Worm (Caenorhabditis elegans): ENCODE measurements around the gene C03A3.2.

Gene C03A3.2

DNA sequence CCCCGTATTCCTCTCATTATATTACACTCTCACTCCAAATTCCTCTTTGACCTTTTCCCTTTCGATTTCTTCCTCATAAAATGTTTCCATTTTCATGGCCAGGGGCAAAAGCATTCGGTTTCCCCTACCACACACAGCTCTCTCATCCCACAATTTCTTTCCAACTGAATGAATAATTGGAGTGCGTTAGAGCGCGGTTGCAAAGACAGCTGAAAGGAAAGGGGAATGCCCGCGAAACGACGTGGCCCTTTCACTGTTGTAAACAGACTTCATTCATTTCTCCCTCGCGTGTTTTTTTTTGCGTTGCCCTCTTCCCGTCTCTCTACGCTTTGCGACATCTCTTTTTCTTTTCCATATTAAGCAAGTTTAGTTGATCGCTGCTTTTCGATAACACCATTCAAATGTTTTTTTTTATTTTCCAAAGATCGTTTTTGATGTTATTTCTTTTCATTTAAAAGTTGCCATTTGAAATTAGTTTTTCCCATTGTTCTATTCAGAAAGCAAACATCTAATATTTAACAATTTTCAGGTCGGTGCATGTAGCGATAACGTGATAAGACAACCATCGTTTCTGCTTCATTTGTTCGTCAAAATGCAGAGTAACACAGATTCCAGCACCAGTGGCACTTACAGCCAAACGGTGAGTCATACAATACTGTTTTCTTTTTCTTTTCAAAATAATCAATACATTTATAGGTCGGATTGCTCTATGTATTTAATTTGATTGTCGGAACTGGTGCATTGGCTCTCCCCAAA lies at the start of gene C03A3.2:
TSS of gene C03A3.2 (plus strand) at position 530 of the 756 bp plus-strand sequence.
- TF ChIP-seq flt-1 (GFP tag; IDR thresholded peaks at IDR 0.05), result peak; percentile 70; the same call in 1 of the 2 replicates
- peak; percentile 29 for TF ChIP-seq cog-1 (tag; optimal IDR thresholded peaks at IDR 0.05)
- no peak for TF ChIP-seq ref-1 (GFP tag; conservative IDR thresholded peaks at IDR 0.05)
- TF ChIP-seq ztf-23 (GFP tag; IDR thresholded peaks at IDR 0.05), result peak; percentile 70
- no peak for TF ChIP-seq tab-1 (GFP tag; IDR thresholded peaks at IDR 0.05)
- no peak for TF ChIP-seq ztf-29 (GFP tag; IDR thresholded peaks at IDR 0.05)
- TF ChIP-seq med-1 (GFP tag; optimal IDR thresholded peaks at IDR 0.05; ENCODE audit: insufficient read depth), result no peak

DNA sequence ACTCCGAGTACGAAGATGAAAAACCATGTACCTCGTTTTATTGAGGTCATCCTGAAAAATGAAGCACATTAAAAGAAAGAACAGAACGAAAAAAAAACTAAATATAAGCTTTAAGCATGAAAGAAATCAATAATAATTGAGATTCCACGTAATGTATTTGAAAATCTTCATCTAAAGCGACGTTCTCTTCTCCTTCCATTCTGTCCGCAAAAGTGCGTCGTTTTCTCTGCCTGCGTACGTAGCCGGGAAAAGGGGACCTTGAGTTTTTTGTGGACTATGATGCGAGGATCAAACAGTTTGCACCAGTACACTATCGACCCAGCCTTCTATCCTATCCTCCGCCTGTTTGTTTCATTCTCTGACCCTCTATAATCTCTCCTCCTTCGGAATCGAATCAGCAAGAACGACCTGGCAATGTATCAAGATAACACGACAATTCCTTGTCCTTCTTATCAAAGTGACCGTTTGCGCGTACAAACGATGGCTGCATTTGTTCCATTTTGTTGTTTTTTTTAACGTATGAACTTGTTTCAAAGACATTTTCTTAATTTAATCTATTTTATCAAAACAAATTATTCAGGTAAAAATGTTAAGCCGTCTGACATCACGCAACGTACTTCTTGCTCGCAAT lies 47.1 kb upstream of the C03A3.2 start, which contains the start of the genes C34F6.7 and idh-2:
TSS of gene C34F6.7 (minus strand) at position 51 of the 631 bp plus-strand sequence.
TSS of gene idh-2 (plus strand) at position 581 of the 631 bp plus-strand sequence.
- TF ChIP-seq ztf-23 (GFP tag; IDR thresholded peaks at IDR 0.05) (no peak), flt-1 (GFP tag; IDR thresholded peaks at IDR 0.05) (no peak), ztf-29 (GFP tag; IDR thresholded peaks at IDR 0.05) (no peak), ref-1 (GFP tag; conservative IDR thresholded peaks at IDR 0.05) (no peak), klf-2 (GFP tag; conservative IDR thresholded peaks at IDR 0.05) (no peak), med-1 (GFP tag; optimal IDR thresholded peaks at IDR 0.05; ENCODE audit: insufficient read depth) (no peak), tab-1 (GFP tag; IDR thresholded peaks at IDR 0.05) (no peak), cog-1 (tag; optimal IDR thresholded peaks at IDR 0.05) (no peak), T22C8.4 (GFP tag; IDR thresholded peaks at IDR 0.05) (no peak)

DNA sequence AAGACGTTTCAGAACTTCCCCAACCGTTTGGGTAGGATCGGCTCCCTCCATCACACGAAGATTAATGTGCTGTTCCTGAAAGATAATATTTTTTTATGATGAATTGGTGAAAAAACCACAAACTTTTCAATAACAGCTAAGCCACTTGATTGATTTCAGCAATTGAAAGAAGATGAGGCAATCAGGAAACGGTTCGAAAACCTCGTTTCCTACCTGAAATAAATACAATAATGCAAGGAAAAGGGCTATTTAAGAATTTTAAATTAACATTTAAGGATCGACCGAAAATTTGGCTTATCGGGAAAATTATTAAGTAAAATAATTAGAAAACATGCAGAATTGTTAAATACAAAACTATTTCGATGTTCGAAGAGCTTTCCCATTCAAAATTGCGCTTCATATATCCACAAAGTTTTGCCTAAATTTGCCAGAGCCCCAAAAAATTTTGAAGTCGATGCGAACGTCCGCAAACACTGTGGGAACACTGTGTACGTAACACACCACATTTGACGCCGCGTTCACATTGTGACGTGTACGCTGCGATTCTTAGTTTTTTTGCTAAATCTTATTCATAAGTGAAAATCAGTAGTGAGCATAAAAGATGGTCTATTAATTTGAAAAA lies 39.9 kb upstream of the C03A3.2 start, which contains the start of gene C34F6.9:
TSS of gene C34F6.9 (minus strand) at position 51 of the 622 bp plus-strand sequence.
- TF ChIP-seq ztf-23 (GFP tag; IDR thresholded peaks at IDR 0.05) (no peak), klf-2 (GFP tag; conservative IDR thresholded peaks at IDR 0.05) (no peak), tab-1 (GFP tag; IDR thresholded peaks at IDR 0.05) (no peak), ref-1 (GFP tag; conservative IDR thresholded peaks at IDR 0.05) (no peak), ztf-29 (GFP tag; IDR thresholded peaks at IDR 0.05) (no peak), flt-1 (GFP tag; IDR thresholded peaks at IDR 0.05) (no peak), med-1 (GFP tag; optimal IDR thresholded peaks at IDR 0.05; ENCODE audit: insufficient read depth) (no peak), T22C8.4 (GFP tag; IDR thresholded peaks at IDR 0.05) (no peak), cog-1 (tag; optimal IDR thresholded peaks at IDR 0.05) (no peak)

DNA sequence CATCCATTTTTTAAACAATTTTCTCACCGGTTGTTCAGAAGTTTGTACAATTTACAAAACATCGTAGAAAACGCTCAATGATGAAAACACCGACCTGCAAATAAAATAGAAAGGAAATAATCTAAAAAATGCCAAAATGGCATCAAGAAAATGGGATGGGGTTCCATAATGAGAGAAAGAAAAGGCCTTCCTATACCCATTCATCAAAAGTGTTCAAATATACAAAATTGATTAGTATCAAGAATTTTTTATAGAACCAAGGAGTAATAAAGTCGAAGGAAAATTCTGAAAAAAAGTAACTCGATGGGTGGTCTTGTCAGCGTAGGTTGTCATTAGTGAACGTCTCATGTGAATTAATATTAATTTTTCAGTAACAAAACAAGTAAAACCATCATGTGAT lies 36.1 kb upstream of the C03A3.2 start, which contains the start of gene C34F6.12:
TSS of gene C34F6.12 (minus strand) at position 101 of the 400 bp plus-strand sequence.
- TF ChIP-seq med-1 (GFP tag; optimal IDR thresholded peaks at IDR 0.05; ENCODE audit: insufficient read depth) (no peak), flt-1 (GFP tag; IDR thresholded peaks at IDR 0.05) (no peak), klf-2 (GFP tag; conservative IDR thresholded peaks at IDR 0.05) (no peak), T22C8.4 (GFP tag; IDR thresholded peaks at IDR 0.05) (no peak), ztf-29 (GFP tag; IDR thresholded peaks at IDR 0.05) (no peak), ref-1 (GFP tag; conservative IDR thresholded peaks at IDR 0.05) (no peak), tab-1 (GFP tag; IDR thresholded peaks at IDR 0.05) (no peak), cog-1 (tag; optimal IDR thresholded peaks at IDR 0.05) (no peak), ztf-23 (GFP tag; IDR thresholded peaks at IDR 0.05) (no peak)

DNA sequence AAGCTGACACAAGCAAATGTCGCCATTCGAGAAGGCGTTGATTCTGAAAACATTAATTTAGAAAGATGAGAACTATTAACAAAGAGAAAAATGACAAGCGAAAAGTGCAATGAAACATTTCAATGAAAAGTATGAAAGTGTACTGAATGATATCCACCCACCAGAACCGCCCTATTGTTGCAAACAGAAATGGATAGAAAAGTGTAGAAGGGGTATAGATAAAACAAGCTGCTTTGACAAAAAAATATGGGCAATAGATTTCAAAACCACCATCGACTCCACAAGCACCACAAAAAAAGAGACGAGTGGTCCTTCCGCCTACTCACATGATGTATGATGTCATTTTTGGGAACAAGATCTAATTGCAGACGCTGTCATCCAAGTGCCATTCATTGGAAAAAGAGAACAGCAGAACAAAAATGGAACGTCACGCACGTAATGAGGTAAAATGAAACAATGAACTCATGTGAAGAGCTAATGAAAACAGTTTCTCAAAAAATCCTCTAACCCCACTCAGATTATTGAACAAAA lies 22.0 kb upstream of the C03A3.2 start, which contains the start of gene C34F6.10:
TSS of gene C34F6.10 (minus strand) at position 51 of the 531 bp plus-strand sequence.
- no peak for TF ChIP-seq cog-1 (tag; optimal IDR thresholded peaks at IDR 0.05)
- no peak for TF ChIP-seq klf-2 (GFP tag; conservative IDR thresholded peaks at IDR 0.05)
- TF ChIP-seq flt-1 (GFP tag; IDR thresholded peaks at IDR 0.05), result no peak
- TF ChIP-seq T22C8.4 (GFP tag; IDR thresholded peaks at IDR 0.05), result no peak
- no peak for TF ChIP-seq ztf-29 (GFP tag; IDR thresholded peaks at IDR 0.05)
- TF ChIP-seq ztf-23 (GFP tag; IDR thresholded peaks at IDR 0.05), result no peak

DNA sequence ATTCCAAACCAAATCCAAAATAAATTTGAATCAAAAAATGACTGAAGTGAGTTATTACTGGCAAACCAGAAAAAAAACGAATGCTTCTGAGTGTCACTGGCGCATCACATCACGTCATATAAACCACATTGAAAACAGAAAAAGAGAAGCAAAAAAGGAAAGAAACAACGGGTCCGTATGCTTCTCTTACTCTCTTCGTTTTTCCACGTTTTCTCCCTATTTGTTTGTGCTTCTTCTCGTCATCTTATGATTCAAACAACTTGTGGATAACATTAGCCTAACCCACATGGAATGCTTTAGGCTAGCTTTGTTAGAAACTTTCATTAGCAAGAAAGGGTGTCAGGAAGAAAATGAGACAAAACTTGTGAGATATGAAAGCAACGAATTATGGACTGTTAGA lies 21.2 kb upstream of the C03A3.2 start:
- TF ChIP-seq ztf-23 (GFP tag; IDR thresholded peaks at IDR 0.05) (no peak), med-1 (GFP tag; optimal IDR thresholded peaks at IDR 0.05; ENCODE audit: insufficient read depth) (no peak), klf-2 (GFP tag; conservative IDR thresholded peaks at IDR 0.05) (no peak), cog-1 (tag; optimal IDR thresholded peaks at IDR 0.05) (no peak), tab-1 (GFP tag; IDR thresholded peaks at IDR 0.05) (no peak), T22C8.4 (GFP tag; IDR thresholded peaks at IDR 0.05) (no peak), flt-1 (GFP tag; IDR thresholded peaks at IDR 0.05) (no peak), ztf-29 (GFP tag; IDR thresholded peaks at IDR 0.05) (no peak), ref-1 (GFP tag; conservative IDR thresholded peaks at IDR 0.05) (no peak)

DNA sequence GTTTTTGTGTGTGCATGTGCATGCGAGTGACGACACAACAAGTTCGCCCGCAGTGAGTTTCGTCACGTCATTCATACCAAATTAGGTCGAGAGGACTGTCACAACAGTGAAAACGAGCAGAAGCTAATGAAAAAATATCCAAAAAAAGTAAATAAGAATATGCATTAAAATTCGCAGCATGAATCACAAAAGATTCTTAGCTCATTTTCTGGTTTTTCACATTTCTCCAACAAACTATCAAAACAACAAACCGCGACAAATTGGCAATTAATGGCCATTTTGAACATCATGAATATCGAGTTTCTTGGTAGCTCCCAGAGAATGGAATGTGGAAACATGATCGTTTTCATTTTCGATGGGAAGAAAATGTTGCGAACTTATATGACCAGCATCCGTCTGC lies 19.0 kb upstream of the C03A3.2 start:
- TF ChIP-seq ref-1 (GFP tag; conservative IDR thresholded peaks at IDR 0.05), result no peak
- no peak for TF ChIP-seq ztf-29 (GFP tag; IDR thresholded peaks at IDR 0.05)
- TF ChIP-seq flt-1 (GFP tag; IDR thresholded peaks at IDR 0.05), result no peak
- TF ChIP-seq ztf-23 (GFP tag; IDR thresholded peaks at IDR 0.05), result no peak
- TF ChIP-seq T22C8.4 (GFP tag; IDR thresholded peaks at IDR 0.05), result no peak
- TF ChIP-seq klf-2 (GFP tag; conservative IDR thresholded peaks at IDR 0.05), result no peak
- TF ChIP-seq tab-1 (GFP tag; IDR thresholded peaks at IDR 0.05), result no peak
- TF ChIP-seq cog-1 (tag; optimal IDR thresholded peaks at IDR 0.05), result no peak
- no peak for TF ChIP-seq med-1 (GFP tag; optimal IDR thresholded peaks at IDR 0.05; ENCODE audit: insufficient read depth)

DNA sequence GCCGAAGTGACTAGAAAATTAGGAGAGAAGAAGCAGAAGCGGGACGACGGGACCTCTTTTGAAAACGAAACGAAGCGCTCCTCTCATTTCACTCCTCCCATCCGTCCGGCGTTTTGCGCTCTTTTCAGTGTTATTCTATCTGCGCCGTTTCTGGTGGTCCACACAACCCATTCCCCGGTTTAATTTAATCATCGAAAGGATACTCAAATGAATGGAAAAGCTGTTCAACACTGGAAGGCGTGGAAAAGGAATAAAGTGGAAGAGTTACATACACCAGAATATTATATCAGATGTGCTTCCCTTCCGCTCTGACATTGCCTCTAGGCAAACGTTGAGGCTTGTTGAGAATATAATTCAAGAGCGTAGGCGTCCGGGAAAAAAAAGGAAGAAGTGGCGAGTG lies 17.6 kb upstream of the C03A3.2 start:
- TF ChIP-seq cog-1 (tag; optimal IDR thresholded peaks at IDR 0.05), result no peak
- TF ChIP-seq ztf-23 (GFP tag; IDR thresholded peaks at IDR 0.05), result 0 out of 2 replicates have a peak, but pooled peaks have one; percentile 41
- TF ChIP-seq ztf-29 (GFP tag; IDR thresholded peaks at IDR 0.05), result no peak
- no peak for TF ChIP-seq T22C8.4 (GFP tag; IDR thresholded peaks at IDR 0.05)

DNA sequence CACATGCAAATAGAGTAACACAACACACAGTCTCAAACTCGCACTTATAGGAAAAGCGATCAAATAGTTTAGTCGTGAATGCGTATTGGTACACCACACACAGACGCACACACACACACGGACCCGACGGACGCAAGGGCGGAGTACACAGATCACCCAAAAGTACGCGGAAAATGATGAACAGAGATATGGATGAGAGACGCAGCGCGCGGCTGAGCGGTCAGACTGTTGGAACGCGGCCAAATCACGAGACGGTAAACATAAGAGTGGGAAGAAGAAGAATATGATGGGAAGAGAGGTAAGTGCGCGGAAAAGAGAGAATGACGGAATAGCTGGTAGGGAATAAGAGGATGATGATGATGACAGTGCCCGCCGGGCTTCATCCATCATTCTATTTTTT lies 14.6 kb upstream of the C03A3.2 start:
- TF ChIP-seq ztf-29 (GFP tag; IDR thresholded peaks at IDR 0.05) (no peak), cog-1 (tag; optimal IDR thresholded peaks at IDR 0.05) (peak; percentile 2), flt-1 (GFP tag; IDR thresholded peaks at IDR 0.05) (peak; percentile 37; the same call in 1 of the 2 replicates), T22C8.4 (GFP tag; IDR thresholded peaks at IDR 0.05) (no peak), ztf-23 (GFP tag; IDR thresholded peaks at IDR 0.05) (no peak), ref-1 (GFP tag; conservative IDR thresholded peaks at IDR 0.05) (no peak), med-1 (GFP tag; optimal IDR thresholded peaks at IDR 0.05; ENCODE audit: insufficient read depth) (no peak), klf-2 (GFP tag; conservative IDR thresholded peaks at IDR 0.05) (no peak), tab-1 (GFP tag; IDR thresholded peaks at IDR 0.05) (no peak)

Measured in whole organism, midembryonic.